Fruit fly (Drosophila melanogaster): Measurements from ENCODE around the gene CG12194.

CG12194 gene

dm6 chr2L:4850356-4850755 is 12.2 kb downstream of the CG12194 start, which contains the start of the genes mRpS2 and Mon1 (continued):
- TF ChIP-seq Ets21C (GFP tag; optimal IDR thresholded peaks at IDR 0.05) (peak; percentile 82), Sox15 (GFP tag; optimal IDR thresholded peaks at IDR 0.05) (peak; percentile 89), Sox14 (GFP tag; optimal IDR thresholded peaks at IDR 0.05) (peak; percentile 86), CG10669 (GFP tag; optimal IDR thresholded peaks at IDR 0.05) (peak; percentile 98), achi (GFP tag; optimal IDR thresholded peaks at IDR 0.05) (peak; percentile 92), CG11762 (GFP tag; optimal IDR thresholded peaks at IDR 0.05; ENCODE audit: insufficient read depth) (peak; percentile 92), cyc (GFP tag; optimal IDR thresholded peaks at IDR 0.05) (peak; percentile 93), Hr4 (GFP tag; optimal IDR thresholded peaks at IDR 0.05) (peak; percentile 89), spab (GFP tag; optimal IDR thresholded peaks at IDR 0.05) (peak; percentile 81), dsx (GFP tag; optimal IDR thresholded peaks at IDR 0.05; ENCODE audit: poor library complexity, severe bottlenecking) (peak; percentile 85), CG32006 (GFP tag; optimal IDR thresholded peaks at IDR 0.05) (peak; percentile 92), esn (GFP tag; optimal IDR thresholded peaks at IDR 0.05) (peak; percentile 95), CG6854 (GFP tag; optimal IDR thresholded peaks at IDR 0.05) (peak; percentile 58), CG31627 (GFP tag; optimal IDR thresholded peaks at IDR 0.05) (peak; percentile 89), acj6 (GFP tag; optimal IDR thresholded peaks at IDR 0.05) (peak; percentile 93), pdm3 (GFP tag; optimal IDR thresholded peaks at IDR 0.05) (peak; percentile 91), Eip78C (GFP tag) (peak; percentile 94), CG4318 (GFP tag; optimal IDR thresholded peaks at IDR 0.05) (no peak), Gug (GFP tag; IDR thresholded peaks at IDR 0.05) (peak; percentile 95), topi (GFP tag; optimal IDR thresholded peaks at IDR 0.05) (peak; percentile 87)

dm6 chr2L:4852605-4853102 is 14.5 kb downstream of the CG12194 start, which contains the start of gene smog:
Gene smog, plus strand, starts transcription at chr2L:4852864.
- TF ChIP-seq CG11902 (GFP tag; optimal IDR thresholded peaks at IDR 0.05) (no peak), spab (GFP tag; optimal IDR thresholded peaks at IDR 0.05) (no peak), svp (GFP tag) (no peak), Ets21C (GFP tag; optimal IDR thresholded peaks at IDR 0.05) (no peak), CG10669 (GFP tag; optimal IDR thresholded peaks at IDR 0.05) (no peak), CG32006 (GFP tag; optimal IDR thresholded peaks at IDR 0.05) (no peak), CG6276 (GFP tag; optimal IDR thresholded peaks at IDR 0.05) (no peak), Eip93F (GFP tag; optimal IDR thresholded peaks at IDR 0.05) (no peak), OdsH (GFP tag; optimal IDR thresholded peaks at IDR 0.05) (no peak), CG8632 (GFP tag; optimal IDR thresholded peaks at IDR 0.05) (no peak), Met (GFP tag; optimal IDR thresholded peaks at IDR 0.05) (no peak)

- TF ChIP-seq CG1621 (tag; optimal IDR thresholded peaks at IDR 0.05) = no peak
- no peak for TF ChIP-seq Blimp-1 (GFP tag; optimal IDR thresholded peaks at IDR 0.05)
- no peak for TF ChIP-seq Sox14 (GFP tag; optimal IDR thresholded peaks at IDR 0.05)
- TF ChIP-seq CG6854 (GFP tag; optimal IDR thresholded peaks at IDR 0.05) = no peak
- no peak for TF ChIP-seq eg (GFP tag; IDR thresholded peaks at IDR 0.05)
- TF ChIP-seq spab (GFP tag; optimal IDR thresholded peaks at IDR 0.05) = no peak
- TF ChIP-seq topi (GFP tag; optimal IDR thresholded peaks at IDR 0.05) = no peak
- no peak for TF ChIP-seq CG16779 (tag; optimal IDR thresholded peaks at IDR 0.05)
- TF ChIP-seq Hr39 (GFP tag; optimal IDR thresholded peaks at IDR 0.05) = no peak
- no peak for TF ChIP-seq CG8319 (GFP tag; optimal IDR thresholded peaks at IDR 0.05)
Measured at dm6 chr2L:4854822-4855221, 16.7 kb downstream of the CG12194 start.

dm6 chr2L:4856118-4856517 is 18.0 kb downstream of the CG12194 start:
- TF ChIP-seq Sox102F (GFP tag; optimal IDR thresholded peaks at IDR 0.05) (no peak), Ets96B (tag; optimal IDR thresholded peaks at IDR 0.05) (peak; percentile 26), dsx (GFP tag; optimal IDR thresholded peaks at IDR 0.05; ENCODE audit: poor library complexity, severe bottlenecking) (no peak), OdsH (GFP tag; optimal IDR thresholded peaks at IDR 0.05) (peak; percentile 23), Gug (GFP tag; IDR thresholded peaks at IDR 0.05) (no peak), Sox15 (GFP tag; optimal IDR thresholded peaks at IDR 0.05) (no peak), CG6808 (GFP tag; optimal IDR thresholded peaks at IDR 0.05) (no peak), Hr39 (GFP tag; optimal IDR thresholded peaks at IDR 0.05) (no peak), acj6 (GFP tag; optimal IDR thresholded peaks at IDR 0.05) (no peak), eg (GFP tag; IDR thresholded peaks at IDR 0.05) (peak; percentile 36; the same call in 1 of the 3 replicates), svp (GFP tag) (no peak), CG15336 (GFP tag; IDR thresholded peaks at IDR 0.05) (peak; percentile 29; the same call in 1 of the 2 replicates), CG32006 (GFP tag; optimal IDR thresholded peaks at IDR 0.05) (peak; percentile 27), CG10631 (GFP tag; optimal IDR thresholded peaks at IDR 0.05) (peak; percentile 12), Eip93F (GFP tag; optimal IDR thresholded peaks at IDR 0.05) (no peak), CG6163 (GFP tag; IDR thresholded peaks at IDR 0.05) (0 out of 3 replicates have a peak, but pooled peaks have one; percentile 20), vri (GFP tag; optimal IDR thresholded peaks at IDR 0.05) (no peak), CG11902 (GFP tag; optimal IDR thresholded peaks at IDR 0.05) (no peak), ss (GFP tag; optimal IDR thresholded peaks at IDR 0.05) (no peak), fd59A (GFP tag; optimal IDR thresholded peaks at IDR 0.05) (peak; percentile 7), CG10669 (GFP tag; optimal IDR thresholded peaks at IDR 0.05) (peak; percentile 22), salr (GFP tag; optimal IDR thresholded peaks at IDR 0.05) (no peak), CG6792 (GFP tag; optimal IDR thresholded peaks at IDR 0.05) (no peak)

All from whole organism, prepupa.